Fruit fly (Drosophila melanogaster) whole organism, embryonic: ENCODE measurements around the gene Ctr1B.

Experiments
- Ada2b ChIP-seq: fragments of 200-800 bp; sonication (Bioruptor generic); IDR thresholded peaks from 2 replicates; pipeline ENCODE4 v1.3.6; 2022; ENCODE audit warnings: missing biosample characterization, missing genetic modification characterization
- Aef1 ChIP-seq: fragments of 200-800 bp; sonication (Bioruptor generic); IDR thresholded peaks from 3 replicates; pipeline ENCODE4 v1.3.6; 2022; ENCODE audit warnings: missing biosample characterization, missing genetic modification characterization
- CG10654 ChIP-seq: fragments of 200-800 bp; sonication (Bioruptor generic); optimal IDR thresholded peaks from 2 replicates; lab custom pipeline; 2016; ENCODE audit warnings: missing biosample characterization, missing genetic modification characterization
- CG10959 ChIP-seq: fragments of 200-800 bp; sonication (Bioruptor generic); IDR thresholded peaks from 2 replicates; pipeline ENCODE4 v1.3.6; 2022; ENCODE audit warnings: missing biosample characterization, missing genetic modification characterization
- CG12071 ChIP-seq: fragments of 200-800 bp; sonication (Bioruptor generic); optimal IDR thresholded peaks from 3 replicates; lab custom pipeline; 2018; ENCODE audit warnings: missing biosample characterization, mild to moderate bottlenecking, missing genetic modification characterization
- CG13287 ChIP-seq: fragments of 200-800 bp; sonication (Bioruptor generic); IDR thresholded peaks from 2 replicates; pipeline ENCODE4 v1.3.6; 2022; ENCODE audit warnings: missing biosample characterization, missing genetic modification characterization; ENCODE audit not compliant: partially characterized antibody
- CG1529 ChIP-seq: fragments of 200-800 bp; sonication (Bioruptor generic); optimal IDR thresholded peaks from 3 replicates; lab custom pipeline; 2018; ENCODE audit warnings: missing biosample characterization, missing genetic modification characterization
- CG15479 ChIP-seq: fragments of 200-800 bp; sonication (Bioruptor generic); optimal IDR thresholded peaks from 3 replicates; lab custom pipeline; 2019; ENCODE audit warnings: missing biosample characterization, mild to moderate bottlenecking, missing genetic modification characterization, moderate library complexity
- CG18476 ChIP-seq: fragments of 200-800 bp; sonication (Bioruptor generic); optimal IDR thresholded peaks from 2 replicates; lab custom pipeline; 2016; ENCODE audit warnings: missing biosample characterization, mild to moderate bottlenecking, missing genetic modification characterization
- CG2120 ChIP-seq: fragments of 200-800 bp; sonication (Bioruptor generic); optimal IDR thresholded peaks from 3 replicates; lab custom pipeline; 2016; ENCODE audit warnings: missing biosample characterization, missing genetic modification characterization
- CG2889 ChIP-seq: fragments of 200-800 bp; sonication (Bioruptor generic); IDR thresholded peaks from 3 replicates; pipeline ENCODE4 v1.3.6; 2022; ENCODE audit warnings: missing biosample characterization, missing genetic modification characterization
- CG30403 ChIP-seq: fragments of 200-800 bp; sonication (Bioruptor generic); optimal IDR thresholded peaks from 3 replicates; lab custom pipeline; 2016; ENCODE audit warnings: missing biosample characterization, missing genetic modification characterization
- CG4854 ChIP-seq: fragments of 200-800 bp; sonication (Bioruptor generic); optimal IDR thresholded peaks from 2 replicates; lab custom pipeline; 2016; ENCODE audit warnings: missing biosample characterization, missing genetic modification characterization, inconsistent platforms
- CG5180 ChIP-seq: fragments of 200-800 bp; sonication (Bioruptor generic); optimal IDR thresholded peaks from 3 replicates; lab custom pipeline; 2017; ENCODE audit warnings: missing biosample characterization, missing genetic modification characterization, mild to moderate bottlenecking, moderate library complexity, missing genetic modification reagents
- CG5245 ChIP-seq: fragments of 200-800 bp; sonication (Bioruptor generic); optimal IDR thresholded peaks from 3 replicates; lab custom pipeline; 2016; ENCODE audit warnings: missing biosample characterization, missing genetic modification characterization
- CG8089 ChIP-seq: fragments of 200-800 bp; sonication (Bioruptor generic); optimal IDR thresholded peaks from 3 replicates; lab custom pipeline; 2016; ENCODE audit warnings: missing biosample characterization, missing genetic modification characterization
- CG8478 ChIP-seq: fragments of >200 bp; optimal IDR thresholded peaks from 2 replicates; lab custom pipeline; 2018
- CG9609 ChIP-seq: fragments of 200-800 bp; sonication (Bioruptor generic); optimal IDR thresholded peaks from 3 replicates; lab custom pipeline; 2016; ENCODE audit warnings: missing biosample characterization, missing genetic modification characterization
- CG9727 ChIP-seq: fragments of 200-800 bp; sonication (Bioruptor generic); optimal IDR thresholded peaks from 3 replicates; lab custom pipeline; 2017; ENCODE audit warnings: missing biosample characterization, mild to moderate bottlenecking, missing genetic modification characterization
- CHES-1-like ChIP-seq: fragments of 200-800 bp; sonication (Bioruptor generic); optimal IDR thresholded peaks from 2 replicates; lab custom pipeline; 2016; ENCODE audit warnings: missing biosample characterization, missing genetic modification characterization
- CTCF ChIP-seq: fragments of 200-800 bp; sonication (Bioruptor generic); optimal IDR thresholded peaks from 2 replicates; lab custom pipeline; 2017; ENCODE audit warnings: missing biosample characterization, mild to moderate bottlenecking, missing genetic modification characterization, moderate library complexity
- Deaf1 ChIP-seq: fragments of 200-800 bp; optimal IDR thresholded peaks from 3 replicates; lab custom pipeline; 2019; ENCODE audit warnings: missing biosample characterization, mild to moderate bottlenecking, missing genetic modification characterization, moderate library complexity
- E2f2 ChIP-seq: fragments of 200-800 bp; sonication (Bioruptor generic); IDR thresholded peaks from 2 replicates; pipeline ENCODE4 v1.3.6; 2022; ENCODE audit warnings: missing biosample characterization, missing genetic modification characterization
- Fer2 ChIP-seq: fragments of 200-800 bp; sonication (Bioruptor generic); optimal IDR thresholded peaks from 2 replicates; lab custom pipeline; 2018; ENCODE audit warnings: missing biosample characterization, mild to moderate bottlenecking, missing genetic modification characterization, moderate library complexity
- GATAe ChIP-seq: fragments of 200-800 bp; sonication (Bioruptor generic); conservative IDR thresholded peaks from 2 replicates; pipeline ENCODE4 v1.3.6; 2022; ENCODE audit warnings: missing biosample characterization, missing genetic modification characterization
- HLHmδ ChIP-seq: fragments of 200-800 bp; sonication (Bioruptor generic); optimal IDR thresholded peaks from 2 replicates; lab custom pipeline; 2018; ENCODE audit warnings: missing biosample characterization, mild to moderate bottlenecking, missing genetic modification characterization, moderate library complexity
- Hsf ChIP-seq: fragments of 200-800 bp; sonication (Bioruptor generic); optimal IDR thresholded peaks from 3 replicates; lab custom pipeline; 2016; ENCODE audit warnings: missing biosample characterization, missing genetic modification characterization
- MBD-R2 ChIP-seq: fragments of 200-800 bp; sonication (Bioruptor generic); IDR thresholded peaks from 2 replicates; pipeline ENCODE4 v1.3.6; 2022; ENCODE audit warnings: missing biosample characterization, missing genetic modification characterization
- Mad ChIP-seq: fragments of 200-800 bp; sonication (Bioruptor generic); optimal IDR thresholded peaks from 2 replicates; lab custom pipeline; 2016; ENCODE audit warnings: missing biosample characterization, missing genetic modification characterization
- Med ChIP-seq: fragments of 200-800 bp; sonication (Bioruptor generic); peaks from one replicate; lab custom pipeline; 2016; ENCODE audit warnings: missing biosample characterization, missing genetic modification characterization, mild to moderate bottlenecking, inconsistent platforms, moderate library complexity
- Mrtf ChIP-seq: fragments of 200-800 bp; sonication (Bioruptor generic); IDR thresholded peaks from 3 replicates; pipeline ENCODE4 v1.3.6; 2022; ENCODE audit warnings: missing biosample characterization, missing genetic modification characterization
- Myb ChIP-seq: fragments of 200-800 bp; sonication (Bioruptor generic); optimal IDR thresholded peaks from 2 replicates; lab custom pipeline; 2016; ENCODE audit warnings: missing biosample characterization, missing genetic modification characterization
- NFAT ChIP-seq: fragments of 200-800 bp; sonication (Bioruptor generic); IDR thresholded peaks from 2 replicates; pipeline ENCODE4 v1.3.6; 2022; ENCODE audit warnings: missing biosample characterization, missing genetic modification characterization
- NfI ChIP-seq: fragments of 200-800 bp; sonication (Bioruptor generic); optimal IDR thresholded peaks from 3 replicates; lab custom pipeline; 2018; ENCODE audit warnings: missing biosample characterization, mild to moderate bottlenecking, missing genetic modification characterization, moderate library complexity
- Rx ChIP-seq: fragments of 200-800 bp; sonication (Bioruptor generic); IDR thresholded peaks from 2 replicates; pipeline ENCODE4 v1.3.6; 2022; ENCODE audit warnings: missing biosample characterization, missing genetic modification characterization
- Sry-β ChIP-seq: fragments of 200-800 bp; sonication (Bioruptor generic); optimal IDR thresholded peaks from 2 replicates; lab custom pipeline; 2018; ENCODE audit warnings: missing biosample characterization, mild to moderate bottlenecking, missing genetic modification characterization, moderate library complexity
- Usf ChIP-seq: fragments of 200-800 bp; sonication (Bioruptor generic); optimal IDR thresholded peaks from 2 replicates; lab custom pipeline; 2017; ENCODE audit warnings: missing genotype, missing biosample characterization, missing genetic modification characterization
- aop ChIP-seq: fragments of 200-800 bp; sonication (Bioruptor generic); IDR thresholded peaks from 2 replicates; pipeline ENCODE4 v1.3.6; 2022; ENCODE audit warnings: missing biosample characterization, missing genetic modification characterization
- chn ChIP-seq: fragments of 200-800 bp; sonication (Bioruptor generic); optimal IDR thresholded peaks from 2 replicates; lab custom pipeline; 2016; ENCODE audit warnings: missing biosample characterization, missing genetic modification characterization
- ems ChIP-seq: fragments of 200-800 bp; sonication (Bioruptor generic); optimal IDR thresholded peaks from 3 replicates; lab custom pipeline; 2016; ENCODE audit warnings: missing biosample characterization, missing genetic modification characterization
- fd64A ChIP-seq: fragments of 200-800 bp; sonication (Bioruptor generic); optimal IDR thresholded peaks from 3 replicates; lab custom pipeline; 2018; ENCODE audit warnings: missing biosample characterization, mild to moderate bottlenecking, missing genetic modification characterization
- gcm2 ChIP-seq: fragments of 200-800 bp; sonication (Bioruptor generic); optimal IDR thresholded peaks from 2 replicates; lab custom pipeline; 2016; ENCODE audit warnings: missing biosample characterization, missing genetic modification characterization
- h ChIP-seq: fragments of >200 bp; optimal IDR thresholded peaks from 2 replicates; lab custom pipeline; 2017
- ham ChIP-seq: fragments of 200-800 bp; sonication (Bioruptor generic); IDR thresholded peaks from 2 replicates; pipeline ENCODE4 v1.3.6; 2022; ENCODE audit warnings: missing biosample characterization, missing genetic modification characterization
- hkb ChIP-seq, 2 experiments: fragments of 200-800 bp in 1 of 2; fragments of >200 bp in 1 of 2; sonication (Bioruptor generic) in 1 of 2; IDR thresholded peaks in 1 of 2; optimal IDR thresholded peaks in 1 of 2; 2 replicates each; pipeline versions ENCODE4 v1.3.6 to Lab custom; 2017 to 2022; ENCODE audit warnings: missing biosample characterization in 1 of 2, missing genetic modification characterization in 1 of 2
- jing ChIP-seq: fragments of 200-800 bp; sonication (Bioruptor generic); optimal IDR thresholded peaks from 2 replicates; lab custom pipeline; 2018; ENCODE audit warnings: missing biosample characterization, mild to moderate bottlenecking, missing genetic modification characterization
- ken ChIP-seq: fragments of 200-800 bp; sonication (Bioruptor generic); IDR thresholded peaks from 3 replicates; pipeline ENCODE4 v1.3.6; 2022; ENCODE audit warnings: missing biosample characterization, missing genetic modification characterization
- shn ChIP-seq: fragments of 200-800 bp; sonication (Bioruptor generic); optimal IDR thresholded peaks from 3 replicates; lab custom pipeline; 2016; ENCODE audit warnings: missing biosample characterization, missing genetic modification characterization
- sima ChIP-seq: fragments of 200-800 bp; sonication (Bioruptor generic); optimal IDR thresholded peaks from 2 replicates; lab custom pipeline; 2016; ENCODE audit warnings: missing biosample characterization, missing genetic modification characterization
- trem ChIP-seq: fragments of 200-800 bp; optimal IDR thresholded peaks from 3 replicates; lab custom pipeline; 2019; ENCODE audit warnings: missing biosample characterization, mild to moderate bottlenecking, missing genetic modification characterization, moderate library complexity
- trh ChIP-seq: fragments of 200-800 bp; sonication (Bioruptor generic); optimal IDR thresholded peaks from 2 replicates; lab custom pipeline; 2016; ENCODE audit warnings: missing biosample characterization, missing genetic modification characterization
- tup ChIP-seq: fragments of 200-800 bp; sonication (Bioruptor generic); optimal IDR thresholded peaks from 2 replicates; lab custom pipeline; 2016; ENCODE audit warnings: missing biosample characterization, mild to moderate bottlenecking, missing genetic modification characterization, moderate library complexity
- tx ChIP-seq: fragments of 200-800 bp; sonication (Bioruptor generic); optimal IDR thresholded peaks from 2 replicates; lab custom pipeline; 2016; ENCODE audit warnings: missing biosample characterization, missing genetic modification characterization

Gene Ctr1B

dm6 chr3R:8355579-8355978 lies 38.2 kb downstream of the Ctr1B start (continued):
- TF ChIP-seq Rx (GFP tag; lab: Robert Waterston, UW) = peak; percentile 87
- peak; percentile 66 for TF ChIP-seq fd64A
- TF ChIP-seq CTCF (GFP tag; lab: Kevin White, UChicago) = peak; percentile 51
- TF ChIP-seq trem (tag; lab: Kevin White, UChicago) = peak; percentile 83
- TF ChIP-seq Myb (GFP tag; lab: Kevin White, UChicago) = peak; percentile 87
- TF ChIP-seq Ada2b (GFP tag; lab: Robert Waterston, UW) = peak; percentile 95
- peak; percentile 96 for TF ChIP-seq CG9727 (GFP tag; lab: Kevin White, UChicago)
- no peak for TF ChIP-seq h
- peak; percentile 63; the same call in 1 of the 2 replicates for TF ChIP-seq CG10959 (GFP tag; lab: Robert Waterston, UW)
- TF ChIP-seq NFAT (GFP tag; lab: Robert Waterston, UW) = peak; percentile 95
- TF ChIP-seq CG13287 = no peak
- TF ChIP-seq CG15479 = no peak
- TF ChIP-seq CG8089 (GFP tag; lab: Kevin White, UChicago) = peak; percentile 89
- peak; percentile 85; the same call in 1 of the 2 replicates for TF ChIP-seq ham (GFP tag; lab: Robert Waterston, UW)
- TF ChIP-seq CG2120 = peak; percentile 99
- peak; percentile 94 for TF ChIP-seq Aef1 (GFP tag; lab: Robert Waterston, UW)
- peak; percentile 96 for TF ChIP-seq CG9609
- TF ChIP-seq aop (GFP tag; lab: Robert Waterston, UW) = peak; percentile 69
- no peak for TF ChIP-seq hkb (optimal IDR thresholded peaks at IDR 0.05; lab: Kevin White, UChicago)
- peak; percentile 96 for TF ChIP-seq hkb (GFP tag; IDR thresholded peaks at IDR 0.05; lab: Robert Waterston, UW)
- TF ChIP-seq Fer2 (tag; lab: Kevin White, UChicago) = peak; percentile 83
- TF ChIP-seq Med (GFP tag; lab: Kevin White, UChicago) = peak; percentile 100
- TF ChIP-seq Mad (GFP tag; lab: Kevin White, UChicago) = peak; percentile 86
- TF ChIP-seq CG10654 = peak; percentile 93
- peak; percentile 88 for TF ChIP-seq trh (GFP tag; lab: Kevin White, UChicago)
- TF ChIP-seq Mrtf (GFP tag; lab: Robert Waterston, UW) = peak; percentile 94
- peak; percentile 96 for TF ChIP-seq shn (GFP tag; lab: Kevin White, UChicago)
- peak; percentile 95 for TF ChIP-seq ems (GFP tag; lab: Kevin White, UChicago)
- TF ChIP-seq Deaf1 (tag; lab: Kevin White, UChicago) = peak; percentile 73
- peak; percentile 96 for TF ChIP-seq tx
- peak; percentile 97 for TF ChIP-seq CHES-1-like
- TF ChIP-seq jing = peak; percentile 88
- peak; percentile 82 for TF ChIP-seq CG5180 (GFP tag; lab: Kevin White, UChicago)
- TF ChIP-seq CG18476 (GFP tag; lab: Kevin White, UChicago) = peak; percentile 85
- TF ChIP-seq CG5245 (GFP tag; lab: Kevin White, UChicago) = peak; percentile 92
- peak; percentile 92 for TF ChIP-seq CG4854 (GFP tag; lab: Kevin White, UChicago)
- peak; percentile 76 for TF ChIP-seq E2f2
- peak; percentile 87 for TF ChIP-seq GATAe (GFP tag; lab: Robert Waterston, UW)
- TF ChIP-seq NfI (GFP tag; lab: Kevin White, UChicago) = peak; percentile 96
- TF ChIP-seq Usf (GFP tag; lab: Kevin White, UChicago) = peak; percentile 51
- TF ChIP-seq tup (GFP tag; lab: Kevin White, UChicago) = peak; percentile 87
- peak; percentile 97 for TF ChIP-seq CG30403
- no peak for TF ChIP-seq CG8478 (lab: Kevin White, UChicago)
- TF ChIP-seq Hsf (GFP tag; lab: Kevin White, UChicago) = peak; percentile 96
- peak; percentile 92 for TF ChIP-seq gcm2
- peak; percentile 96 for TF ChIP-seq CG12071
- peak; percentile 90 for TF ChIP-seq MBD-R2 (GFP tag; lab: Robert Waterston, UW)
- no peak for TF ChIP-seq HLHmδ (GFP tag; lab: Kevin White, UChicago)
- TF ChIP-seq CG1529 (GFP tag; lab: Kevin White, UChicago) = peak; percentile 77
- peak; percentile 88 for TF ChIP-seq sima
- TF ChIP-seq ken = peak; percentile 90
- peak; percentile 95 for TF ChIP-seq chn
- TF ChIP-seq Sry-β (GFP tag; lab: Kevin White, UChicago) = no peak
- peak; percentile 91 for TF ChIP-seq CG2889 (GFP tag; lab: Robert Waterston, UW)
